Fruit fly (Drosophila melanogaster): ENCODE results near the gene Jon25Bii.

Gene Jon25Bii

dm6 chr2L:4999389-5000032 lies 46.6 kb upstream of the Jon25Bii start (continued):
- no peak for TF ChIP-seq p53 (GFP tag; optimal IDR thresholded peaks at IDR 0.05)
- peak; percentile 20 for TF ChIP-seq CG13123 (GFP tag; optimal IDR thresholded peaks at IDR 0.05)
- no peak for TF ChIP-seq CG1602 (GFP tag; optimal IDR thresholded peaks at IDR 0.05)
- no peak for TF ChIP-seq da (GFP tag; optimal IDR thresholded peaks at IDR 0.05)
- TF ChIP-seq CG7963 (GFP tag; IDR thresholded peaks at IDR 0.05; ENCODE audit: partially characterized antibody): no peak
- TF ChIP-seq CG31441 (GFP tag; IDR thresholded peaks at IDR 0.05): peak; percentile 54; the same call in 1 of the 2 replicates
- TF ChIP-seq zfh2 (GFP tag; optimal IDR thresholded peaks at IDR 0.05): peak; percentile 46
- peak; percentile 19; the same call in 1 of the 2 replicates for TF ChIP-seq wor (GFP tag; IDR thresholded peaks at IDR 0.05)
- TF ChIP-seq B-H2 (GFP tag; optimal IDR thresholded peaks at IDR 0.05): peak; percentile 13
- TF ChIP-seq Pdp1 (GFP tag; optimal IDR thresholded peaks at IDR 0.05): peak; percentile 69 to 89
- TF ChIP-seq Med (GFP tag): peak; percentile 96
- peak; percentile 60; the same call in 1 of the 2 replicates for TF ChIP-seq chm (GFP tag; IDR thresholded peaks at IDR 0.05)
- TF ChIP-seq knrl (GFP tag; IDR thresholded peaks at IDR 0.05; ENCODE audit: partially characterized antibody): no peak
- peak; percentile 18 for TF ChIP-seq CG9876 (GFP tag; optimal IDR thresholded peaks at IDR 0.05)
- TF ChIP-seq seq (GFP tag; IDR thresholded peaks at IDR 0.05): peak; percentile 44; the same call in 1 of the 2 replicates
- no peak for TF ChIP-seq ato (GFP tag; IDR thresholded peaks at IDR 0.05; ENCODE audit: partially characterized antibody)
- peak; percentile 78 for TF ChIP-seq CG17359 (tag; optimal IDR thresholded peaks at IDR 0.05)
- TF ChIP-seq CG9437 (GFP tag; optimal IDR thresholded peaks at IDR 0.05): no peak
- peak; percentile 1 for TF ChIP-seq CG6765 (GFP tag; optimal IDR thresholded peaks at IDR 0.05)
- TF ChIP-seq Hr39 (optimal IDR thresholded peaks at IDR 0.05): no peak
- peak; percentile 16 for TF ChIP-seq CG1233 (GFP tag; optimal IDR thresholded peaks at IDR 0.05)
- peak; percentile 81 for TF ChIP-seq ci (GFP tag; IDR thresholded peaks at IDR 0.05)
- TF ChIP-seq Stat92E (GFP tag; optimal IDR thresholded peaks at IDR 0.05): no peak
- no peak for TF ChIP-seq gcm (GFP tag; optimal IDR thresholded peaks at IDR 0.05)
- no peak for TF ChIP-seq sd (tag; optimal IDR thresholded peaks at IDR 0.05)
- peak; percentile 30 for TF ChIP-seq CG17829 (tag; optimal IDR thresholded peaks at IDR 0.05)
- peak; percentile 76 for TF ChIP-seq CG12769 (tag; optimal IDR thresholded peaks at IDR 0.05)
- no peak for TF ChIP-seq Nf-YA (GFP tag; IDR thresholded peaks at IDR 0.05)
- TF ChIP-seq Atf-2 (GFP tag; optimal IDR thresholded peaks at IDR 0.05): peak; percentile 23
- TF ChIP-seq CG4730 (GFP tag; IDR thresholded peaks at IDR 0.05): peak; percentile 49; the same call in 1 of the 2 replicates
- TF ChIP-seq CG1529 (GFP tag; optimal IDR thresholded peaks at IDR 0.05): no peak
- TF ChIP-seq schlank (tag; optimal IDR thresholded peaks at IDR 0.05): peak; percentile 52
- TF ChIP-seq mirr (GFP tag; optimal IDR thresholded peaks at IDR 0.05): peak; percentile 11
- peak; percentile 52 for TF ChIP-seq Side (GFP tag; optimal IDR thresholded peaks at IDR 0.05)
- peak; percentile 10 for TF ChIP-seq CG10267 (tag; optimal IDR thresholded peaks at IDR 0.05)
- TF ChIP-seq CG3838 (GFP tag; optimal IDR thresholded peaks at IDR 0.05): no peak
- TF ChIP-seq br (optimal IDR thresholded peaks at IDR 0.05): no peak
- peak; percentile 40 for TF ChIP-seq Ssrp (tag; optimal IDR thresholded peaks at IDR 0.05)
- peak; percentile 41 for TF ChIP-seq odd (GFP tag; optimal IDR thresholded peaks at IDR 0.05)
- peak; percentile 31 for TF ChIP-seq CG4328 (GFP tag; optimal IDR thresholded peaks at IDR 0.05)
- no peak for TF ChIP-seq CG10543 (GFP tag; optimal IDR thresholded peaks at IDR 0.05)
- TF ChIP-seq CG10431 (GFP tag; optimal IDR thresholded peaks at IDR 0.05): peak; percentile 17
- peak; percentile 58 for TF ChIP-seq CG13775 (GFP tag; optimal IDR thresholded peaks at IDR 0.05)
- TF ChIP-seq fd3F (GFP tag; optimal IDR thresholded peaks at IDR 0.05): peak; percentile 58
- TF ChIP-seq al (GFP tag; IDR thresholded peaks at IDR 0.05): peak; percentile 25; the same call in 1 of the 2 replicates
- peak; percentile 58 for TF ChIP-seq CHES-1-like (GFP tag; optimal IDR thresholded peaks at IDR 0.05)
- TF ChIP-seq Gsc (GFP tag; IDR thresholded peaks at IDR 0.05): 0 out of 2 replicates have a peak, but pooled peaks have one; percentile 33
- TF ChIP-seq CG12236 (GFP tag; optimal IDR thresholded peaks at IDR 0.05): no peak
- peak in 1 of 3 experiments; percentile 47 for TF ChIP-seq lola (GFP tag; optimal IDR thresholded peaks at IDR 0.05)

All from whole organism, embryonic.